Worm (Caenorhabditis elegans): ENCODE results near the gene glod-4.

ce11 chrIII:4120386-4120785 is 33.0 kb upstream of the glod-4 start:
- TF ChIP-seq unc-62 (GFP tag; optimal IDR thresholded peaks at IDR 0.05) (no peak), hlh-1 (tag; optimal IDR thresholded peaks at IDR 0.05) (no peak), lin-32 (GFP tag; optimal IDR thresholded peaks at IDR 0.05) (no peak), unc-39 (tag; optimal IDR thresholded peaks at IDR 0.05) (no peak), ces-1 (GFP tag; optimal IDR thresholded peaks at IDR 0.05) (no peak), pha-4 (tag; optimal IDR thresholded peaks at IDR 0.05) (no peak), lin-13 (tag; optimal IDR thresholded peaks at IDR 0.05) (no peak), snpc-4 (tag; optimal IDR thresholded peaks at IDR 0.05) (no peak), lsy-2 (tag; optimal IDR thresholded peaks at IDR 0.05) (no peak), bed-3 (GFP tag; optimal IDR thresholded peaks at IDR 0.05) (no peak), sptf-1 (tag; optimal IDR thresholded peaks at IDR 0.05) (no peak), ztf-11 (tag; optimal IDR thresholded peaks at IDR 0.05) (no peak)

Data from whole organism, mixed stage, embryonic.